Worm (Caenorhabditis elegans) whole organism, mixed stage, embryonic: ENCODE results near the gene drap-1.

Experiments used
- M03D4.4 ChIP-seq: sonication (generic microtip); optimal IDR thresholded peaks from 2 replicates; lab custom pipeline; 2017; ENCODE audit warnings: mild to moderate bottlenecking, missing genetic modification characterization, missing compliant biosample characterization
- bed-3 ChIP-seq: fragments of 200-800 bp; sonication (Bioruptor generic); optimal IDR thresholded peaks from 3 replicates; lab custom pipeline; 2018; ENCODE audit warnings: mild to moderate bottlenecking, missing genetic modification characterization, moderate library complexity, missing compliant biosample characterization
- blmp-1 ChIP-seq: fragments of 150-350 bp; optimal IDR thresholded peaks from 2 replicates; lab custom pipeline; 2014; ENCODE audit warnings: missing biosample characterization, missing genetic modification characterization
- ceh-39 ChIP-seq: fragments of 150-350 bp; optimal IDR thresholded peaks from 2 replicates; lab custom pipeline; 2014; ENCODE audit warnings: missing biosample characterization, missing genetic modification characterization
- ceh-43 ChIP-seq: fragments of 200-800 bp; sonication (Bioruptor generic); optimal IDR thresholded peaks from 2 replicates; lab custom pipeline; 2018; ENCODE audit warnings: mild to moderate bottlenecking, missing genetic modification characterization, moderate library complexity, missing compliant biosample characterization
- ceh-83 ChIP-seq: fragments of 200-800 bp; sonication (Bioruptor generic); optimal IDR thresholded peaks from 2 replicates; lab custom pipeline; 2018; ENCODE audit warnings: mild to moderate bottlenecking, missing genetic modification characterization, missing compliant biosample characterization
- ces-1 ChIP-seq: fragments of 150-350 bp; optimal IDR thresholded peaks from 2 replicates; lab custom pipeline; 2014; ENCODE audit warnings: missing biosample characterization, missing genetic modification reagents, missing genetic modification characterization
- cnd-1 ChIP-seq: fragments of 200-800 bp; sonication (Bioruptor generic); optimal IDR thresholded peaks from 2 replicates; lab custom pipeline; 2018; ENCODE audit warnings: mild to moderate bottlenecking, missing genetic modification characterization, missing compliant biosample characterization
- drap-1 ChIP-seq: fragments of 200-800 bp; sonication (Bioruptor generic); optimal IDR thresholded peaks from 3 replicates; lab custom pipeline; 2018; ENCODE audit warnings: mild to moderate bottlenecking, missing genetic modification characterization, missing compliant biosample characterization
- elt-1 ChIP-seq: sonication (generic microtip); optimal IDR thresholded peaks from 2 replicates; lab custom pipeline; 2017; ENCODE audit warnings: missing genetic modification characterization, mild to moderate bottlenecking, missing compliant biosample characterization, antibody characterized with exemption, moderate library complexity, borderline replicate concordance; ENCODE audit not compliant: insufficient read depth
- elt-3 ChIP-seq: fragments of 150-350 bp; optimal IDR thresholded peaks from 2 replicates; lab custom pipeline; 2014; ENCODE audit warnings: missing biosample characterization, missing genetic modification characterization
- flh-1 ChIP-seq: fragments of 200-800 bp; sonication (Bioruptor generic); optimal IDR thresholded peaks from 2 replicates; lab custom pipeline; 2018; ENCODE audit warnings: mild to moderate bottlenecking, missing genetic modification characterization, moderate library complexity, missing compliant biosample characterization
- hlh-1 ChIP-seq: fragments of 150-350 bp; optimal IDR thresholded peaks from 2 replicates; lab custom pipeline; 2014; ENCODE audit warnings: missing biosample characterization, missing genetic modification reagents, missing genetic modification characterization
- lin-13 ChIP-seq: fragments of 150-350 bp; optimal IDR thresholded peaks from 2 replicates; lab custom pipeline; 2014; ENCODE audit warnings: missing biosample characterization, missing genetic modification characterization
- lin-32 ChIP-seq: fragments of 200-800 bp; sonication (Bioruptor generic); optimal IDR thresholded peaks from 2 replicates; lab custom pipeline; 2018; ENCODE audit warnings: mild to moderate bottlenecking, missing genetic modification characterization, missing compliant biosample characterization
- lsy-2 ChIP-seq: fragments of 150-350 bp; optimal IDR thresholded peaks from 2 replicates; lab custom pipeline; 2014; ENCODE audit warnings: missing biosample characterization, missing genetic modification characterization
- mab-5 ChIP-seq: fragments of 150-350 bp; optimal IDR thresholded peaks from 2 replicates; lab custom pipeline; 2014; ENCODE audit warnings: missing biosample characterization, missing genetic modification characterization
- mep-1 ChIP-seq: fragments of 150-350 bp; optimal IDR thresholded peaks from 2 replicates; lab custom pipeline; 2017; ENCODE audit warnings: missing biosample characterization, missing genetic modification reagents, missing genetic modification characterization, inconsistent platforms
- mls-2 ChIP-seq: sonication (generic microtip); optimal IDR thresholded peaks from 2 replicates; lab custom pipeline; 2016; ENCODE audit warnings: mild to moderate bottlenecking, missing genetic modification characterization, moderate library complexity, missing compliant biosample characterization
- nhr-12 ChIP-seq: fragments of 150-350 bp; optimal IDR thresholded peaks from 2 replicates; lab custom pipeline; 2014; ENCODE audit warnings: missing biosample characterization, missing genetic modification characterization
- nhr-2 ChIP-seq: fragments of 150-350 bp; optimal IDR thresholded peaks from 2 replicates; lab custom pipeline; 2014; ENCODE audit warnings: missing biosample characterization, missing genetic modification characterization
- nhr-237 ChIP-seq: fragments of 150-350 bp; optimal IDR thresholded peaks from 2 replicates; lab custom pipeline; 2014; ENCODE audit warnings: missing biosample characterization, missing genetic modification characterization
- nhr-76 ChIP-seq: sonication (generic microtip); optimal IDR thresholded peaks from 2 replicates; lab custom pipeline; 2017; ENCODE audit warnings: missing biosample characterization, missing genetic modification characterization
- pha-4 ChIP-seq: fragments of 150-350 bp; optimal IDR thresholded peaks from 2 replicates; lab custom pipeline; 2018; ENCODE audit warnings: missing biosample characterization, missing genetic modification reagents, missing genetic modification characterization
- sem-2 ChIP-seq: fragments of 200-800 bp; sonication (Bioruptor generic); optimal IDR thresholded peaks from 2 replicates; lab custom pipeline; 2018; ENCODE audit warnings: mild to moderate bottlenecking, missing genetic modification characterization, missing compliant biosample characterization
- snpc-4 ChIP-seq: fragments of 150-350 bp; optimal IDR thresholded peaks from 2 replicates; lab custom pipeline; 2014; ENCODE audit warnings: missing biosample characterization, missing genetic modification characterization
- sptf-1 ChIP-seq: sonication (generic microtip); optimal IDR thresholded peaks from 2 replicates; lab custom pipeline; 2017; ENCODE audit warnings: mild to moderate bottlenecking, missing genetic modification characterization, moderate library complexity, missing compliant biosample characterization
- tbx-8 ChIP-seq: fragments of 200-800 bp; sonication (Bioruptor generic); optimal IDR thresholded peaks from 2 replicates; lab custom pipeline; 2018; ENCODE audit warnings: mild to moderate bottlenecking, missing genetic modification characterization, moderate library complexity, missing compliant biosample characterization
- unc-120 ChIP-seq: sonication (generic microtip); optimal IDR thresholded peaks from 2 replicates; lab custom pipeline; 2017; ENCODE audit warnings: missing genetic modification characterization, missing compliant biosample characterization; ENCODE audit not compliant: poor library complexity, severe bottlenecking
- unc-39 ChIP-seq: fragments of 150-350 bp; optimal IDR thresholded peaks from 2 replicates; lab custom pipeline; 2014; ENCODE audit warnings: missing biosample characterization, missing genetic modification characterization
- unc-62 ChIP-seq: fragments of 150-350 bp; optimal IDR thresholded peaks from 2 replicates; lab custom pipeline; 2014; ENCODE audit warnings: missing biosample characterization, missing genetic modification reagents, missing genetic modification characterization
- zip-8 ChIP-seq: fragments of 150-350 bp; optimal IDR thresholded peaks from 2 replicates; lab custom pipeline; 2014; ENCODE audit warnings: missing biosample characterization, missing genetic modification characterization
- ztf-11 ChIP-seq: fragments of 150-350 bp; optimal IDR thresholded peaks from 2 replicates; lab custom pipeline; 2014; ENCODE audit warnings: missing biosample characterization, missing genetic modification characterization

Gene drap-1

ce11 chrV:9692649-9693112 is 37.2 kb upstream of the drap-1 start, which contains the start of gene ZK287.7:
TSS of gene ZK287.7 (plus strand) at chrV:9693062.
- TF ChIP-seq mep-1 (tag; lab: Kevin White, UChicago) (no peak), tbx-8 (GFP tag; lab: Kevin White, UChicago) (no peak), unc-62 (no peak), flh-1 (GFP tag; lab: Kevin White, UChicago) (no peak), ceh-39 (tag; lab: Kevin White, UChicago) (no peak), unc-39 (no peak), unc-120 (tag; lab: Kevin White, UChicago) (no peak), hlh-1 (tag; lab: Kevin White, UChicago) (no peak), nhr-2 (tag; lab: Kevin White, UChicago) (no peak), snpc-4 (no peak), sptf-1 (tag; lab: Kevin White, UChicago) (no peak)

DNA sequence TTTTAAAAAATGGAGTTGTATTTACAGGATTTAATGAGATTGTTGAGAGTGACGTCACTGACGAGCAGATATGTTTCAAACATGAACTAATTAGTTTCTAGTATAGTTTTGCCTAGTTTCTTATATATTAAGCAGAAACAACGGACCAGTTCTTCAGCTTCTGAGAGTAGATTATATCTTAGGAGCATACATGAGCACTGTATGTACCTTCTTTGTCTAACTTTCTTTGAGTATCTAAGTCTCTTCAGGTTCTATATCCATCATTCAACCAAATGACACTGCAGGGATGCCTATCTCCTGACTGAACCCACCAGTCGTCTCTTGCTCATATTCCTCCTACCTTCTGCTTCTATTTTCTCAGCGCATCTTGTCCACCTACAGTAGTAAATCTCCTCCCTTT is 33.2 kb upstream of the drap-1 start, which contains the start of gene her-1:
Gene her-1 (plus strand): TSS at position 301 of the 400 bp plus-strand sequence.
- TF ChIP-seq nhr-12 (tag; lab: Kevin White, UChicago) (no peak), ces-1 (GFP tag; lab: Kevin White, UChicago) (no peak), lin-32 (GFP tag; lab: Kevin White, UChicago) (no peak), unc-120 (tag; lab: Kevin White, UChicago) (no peak), zip-8 (tag; lab: Kevin White, UChicago) (no peak), tbx-8 (GFP tag; lab: Kevin White, UChicago) (no peak), bed-3 (GFP tag; lab: Kevin White, UChicago) (no peak), lin-13 (tag; lab: Kevin White, UChicago) (no peak), ceh-83 (GFP tag; lab: Kevin White, UChicago) (no peak), ztf-11 (no peak), mep-1 (tag; lab: Kevin White, UChicago) (no peak), lsy-2 (no peak), sptf-1 (tag; lab: Kevin White, UChicago) (no peak), hlh-1 (tag; lab: Kevin White, UChicago) (no peak), M03D4.4 (tag; lab: Kevin White, UChicago) (no peak)

DNA sequence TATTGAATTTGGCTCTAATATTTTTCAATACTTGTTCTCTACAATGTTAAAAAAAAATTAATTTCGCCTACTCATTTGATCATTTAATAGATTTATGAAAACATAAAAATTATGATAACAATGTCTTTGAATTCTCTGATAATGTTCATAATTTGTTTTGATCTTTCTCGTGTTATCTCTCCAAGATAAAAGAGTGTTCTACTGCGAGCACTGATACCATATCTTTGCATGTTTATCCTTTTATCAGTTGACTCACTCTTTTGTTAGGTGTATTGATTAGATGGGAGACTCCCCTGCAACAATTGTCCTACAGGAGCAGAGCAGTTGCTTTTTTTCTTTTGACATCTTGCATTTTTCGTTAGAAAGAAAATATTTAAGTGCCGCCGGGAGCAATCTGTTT is 30.7 kb upstream of the drap-1 start:
- TF ChIP-seq zip-8 (tag; lab: Kevin White, UChicago), result no peak
- TF ChIP-seq flh-1 (GFP tag; lab: Kevin White, UChicago), result no peak
- TF ChIP-seq sem-2 (GFP tag; lab: Kevin White, UChicago), result no peak
- TF ChIP-seq nhr-12 (tag; lab: Kevin White, UChicago), result no peak
- no peak for TF ChIP-seq lsy-2
- TF ChIP-seq elt-1, result no peak
- no peak for TF ChIP-seq nhr-237
- no peak for TF ChIP-seq mep-1 (tag; lab: Kevin White, UChicago)
- no peak for TF ChIP-seq nhr-2 (tag; lab: Kevin White, UChicago)
- TF ChIP-seq snpc-4, result no peak
- no peak for TF ChIP-seq pha-4 (tag; lab: Kevin White, UChicago)
- no peak for TF ChIP-seq cnd-1 (tag; lab: Kevin White, UChicago)
- no peak for TF ChIP-seq ceh-43 (GFP tag; lab: Kevin White, UChicago)
- TF ChIP-seq blmp-1, result no peak
- TF ChIP-seq hlh-1 (tag; lab: Kevin White, UChicago), result no peak
- no peak for TF ChIP-seq lin-32 (GFP tag; lab: Kevin White, UChicago)
- no peak for TF ChIP-seq ztf-11
- TF ChIP-seq nhr-76, result no peak
- no peak for TF ChIP-seq ces-1 (GFP tag; lab: Kevin White, UChicago)
- no peak for TF ChIP-seq M03D4.4 (tag; lab: Kevin White, UChicago)

DNA sequence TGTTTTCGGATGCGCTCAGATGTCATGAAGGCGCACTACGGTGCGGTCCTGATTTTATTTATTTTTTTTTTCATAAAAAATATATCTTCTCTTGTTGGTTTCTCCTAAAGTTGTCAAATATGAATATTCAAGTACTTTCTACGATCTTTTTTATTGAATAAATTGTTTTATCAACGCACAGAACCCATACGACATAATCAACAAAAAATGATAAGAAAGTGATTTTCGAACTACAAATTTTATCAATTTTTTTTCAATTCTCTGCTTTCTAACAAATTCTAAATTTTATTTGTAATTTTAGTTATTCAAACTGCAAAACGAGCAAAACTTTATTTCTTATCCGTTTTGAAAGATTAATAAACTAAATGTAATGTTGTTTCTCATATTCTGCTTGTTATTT is 28.0 kb upstream of the drap-1 start:
- TF ChIP-seq unc-120 (tag; lab: Kevin White, UChicago), result no peak
- TF ChIP-seq nhr-237, result no peak
- TF ChIP-seq elt-3, result no peak
- TF ChIP-seq mab-5 (tag; lab: Kevin White, UChicago), result no peak
- TF ChIP-seq hlh-1 (tag; lab: Kevin White, UChicago), result no peak
- TF ChIP-seq mep-1 (tag; lab: Kevin White, UChicago), result no peak
- no peak for TF ChIP-seq nhr-12 (tag; lab: Kevin White, UChicago)

ce11 chrV:9702755-9703154 is 27.2 kb upstream of the drap-1 start, which contains the start of gene xbx-6:
TSS of gene xbx-6 (plus strand) at chrV:9703055.
- no peak for TF ChIP-seq pha-4 (tag; lab: Kevin White, UChicago)
- TF ChIP-seq hlh-1 (tag; lab: Kevin White, UChicago), result no peak
- no peak for TF ChIP-seq snpc-4
- TF ChIP-seq mls-2 (tag; lab: Kevin White, UChicago), result no peak
- no peak for TF ChIP-seq sem-2 (GFP tag; lab: Kevin White, UChicago)
- TF ChIP-seq lin-32 (GFP tag; lab: Kevin White, UChicago), result no peak
- TF ChIP-seq blmp-1, result no peak
- TF ChIP-seq lin-13 (tag; lab: Kevin White, UChicago), result no peak
- no peak for TF ChIP-seq nhr-2 (tag; lab: Kevin White, UChicago)
- TF ChIP-seq unc-62, result no peak
- TF ChIP-seq cnd-1 (tag; lab: Kevin White, UChicago), result no peak
- TF ChIP-seq unc-39, result no peak
- no peak for TF ChIP-seq tbx-8 (GFP tag; lab: Kevin White, UChicago)
- TF ChIP-seq flh-1 (GFP tag; lab: Kevin White, UChicago), result no peak
- TF ChIP-seq ces-1 (GFP tag; lab: Kevin White, UChicago), result no peak
- no peak for TF ChIP-seq ztf-11
- no peak for TF ChIP-seq ceh-39 (tag; lab: Kevin White, UChicago)
- TF ChIP-seq drap-1 (GFP tag; lab: Kevin White, UChicago), result no peak
